Worm (Caenorhabditis elegans) whole organism, young adult: Measurements from ENCODE around the gene nhr-80.

Experiments
- B0019.2 ChIP-seq: fragments of 200-800 bp; sonication (Bioruptor generic); conservative IDR thresholded peaks from 2 replicates; pipeline ENCODE4 v1.3.6; 2022; ENCODE audit warnings: missing genetic modification reagents, missing genetic modification characterization, missing compliant biosample characterization
- B0261.1 ChIP-seq: sonication (generic microtip); optimal IDR thresholded peaks from 2 replicates; lab custom pipeline; 2016; ENCODE audit warnings: mild to moderate bottlenecking, missing genetic modification characterization, moderate library complexity, missing compliant biosample characterization
- C17E4.6 ChIP-seq: fragments of 200-800 bp; sonication (Bioruptor generic); IDR thresholded peaks from 2 replicates; pipeline ENCODE4 v1.3.6; 2022; ENCODE audit warnings: missing genetic modification reagents, missing genetic modification characterization, missing compliant biosample characterization
- F39B2.1 ChIP-seq: fragments of 200-800 bp; sonication (Bioruptor generic); IDR thresholded peaks from 2 replicates; pipeline ENCODE4 v1.3.6; 2022; ENCODE audit warnings: missing genetic modification reagents, missing genetic modification characterization, missing compliant biosample characterization
- K11D2.4 ChIP-seq: fragments of 200-800 bp; sonication (Bioruptor generic); IDR thresholded peaks from 2 replicates; pipeline ENCODE4 v1.3.6; 2022; ENCODE audit warnings: missing genetic modification reagents, missing genetic modification characterization, missing compliant biosample characterization
- T07F8.4 ChIP-seq: sonication (generic microtip); optimal IDR thresholded peaks from 2 replicates; lab custom pipeline; 2016; ENCODE audit warnings: mild to moderate bottlenecking, missing genetic modification characterization, moderate library complexity, missing compliant biosample characterization
- Y67H2A.10 ChIP-seq: fragments of 200-800 bp; sonication (Bioruptor generic); conservative IDR thresholded peaks from 2 replicates; pipeline ENCODE4 v1.3.6; 2022; ENCODE audit warnings: missing genetic modification reagents, missing genetic modification characterization, missing compliant biosample characterization
- Y79H2A.3 ChIP-seq: fragments of 200-800 bp; sonication (Bioruptor generic); conservative IDR thresholded peaks from 2 replicates; pipeline ENCODE4 v1.3.6; 2022; ENCODE audit warnings: missing genetic modification reagents, missing genetic modification characterization, missing compliant biosample characterization
- akir-1 ChIP-seq: fragments of 200-800 bp; sonication (Bioruptor generic); optimal IDR thresholded peaks from 2 replicates; lab custom pipeline; 2018; ENCODE audit warnings: mild to moderate bottlenecking, missing genetic modification characterization, moderate library complexity, missing compliant biosample characterization
- aptf-3 ChIP-seq: fragments of 200-800 bp; sonication (Bioruptor generic); IDR thresholded peaks from 2 replicates; pipeline ENCODE4 v1.3.6; 2022; ENCODE audit warnings: missing genetic modification characterization, missing compliant biosample characterization
- athp-1 ChIP-seq: sonication (generic microtip); optimal IDR thresholded peaks from 2 replicates; lab custom pipeline; 2017; ENCODE audit warnings: mild to moderate bottlenecking, missing genetic modification characterization, missing compliant biosample characterization
- bed-1 ChIP-seq: fragments of 200-800 bp; sonication (Bioruptor generic); IDR thresholded peaks from 2 replicates; pipeline ENCODE4 v1.3.6; 2022; ENCODE audit warnings: missing genetic modification reagents, missing genetic modification characterization, missing compliant biosample characterization
- ceh-58 ChIP-seq: fragments of 200-800 bp; sonication (Bioruptor generic); IDR thresholded peaks from 2 replicates; pipeline ENCODE4 v1.3.6; 2022; ENCODE audit warnings: missing genetic modification characterization, missing compliant biosample characterization
- ceh-79 ChIP-seq: sonication (generic microtip); optimal IDR thresholded peaks from 2 replicates; lab custom pipeline; 2017; ENCODE audit warnings: mild to moderate bottlenecking, missing genetic modification characterization, missing compliant biosample characterization
- ceh-91 ChIP-seq: fragments of 200-800 bp; sonication (Bioruptor generic); IDR thresholded peaks from 2 replicates; pipeline ENCODE4 v1.3.6; 2022; ENCODE audit warnings: missing genetic modification reagents, missing genetic modification characterization, missing compliant biosample characterization
- chd-7 ChIP-seq: sonication (generic microtip); optimal IDR thresholded peaks from 2 replicates; lab custom pipeline; 2016; ENCODE audit warnings: mild to moderate bottlenecking, missing genetic modification characterization, moderate library complexity, missing compliant biosample characterization
- dpff-1 ChIP-seq: sonication (generic microtip); optimal IDR thresholded peaks from 2 replicates; lab custom pipeline; 2017; ENCODE audit warnings: mild to moderate bottlenecking, missing genetic modification characterization, missing compliant biosample characterization
- dpl-1 ChIP-seq: fragments of 150-350 bp; optimal IDR thresholded peaks from 2 replicates; lab custom pipeline; 2014; ENCODE audit warnings: missing biosample characterization, missing genetic modification reagents, missing genetic modification characterization
- efl-1 ChIP-seq: fragments of 150-350 bp; optimal IDR thresholded peaks from 2 replicates; lab custom pipeline; 2014; ENCODE audit warnings: missing biosample characterization, missing genetic modification reagents, missing genetic modification characterization
- egrh-3 ChIP-seq: fragments of 200-800 bp; sonication (Bioruptor generic); IDR thresholded peaks from 2 replicates; pipeline ENCODE4 v1.3.6; 2022; ENCODE audit warnings: missing genetic modification reagents, missing genetic modification characterization, missing compliant biosample characterization
- ets-4 ChIP-seq: fragments of 200-800 bp; sonication (Bioruptor generic); optimal IDR thresholded peaks from 2 replicates; lab custom pipeline; 2018; ENCODE audit warnings: mild to moderate bottlenecking, missing genetic modification characterization, missing compliant biosample characterization
- hlh-12 ChIP-seq: sonication (generic microtip); optimal IDR thresholded peaks from 2 replicates; lab custom pipeline; 2016; ENCODE audit warnings: missing genetic modification characterization, missing compliant biosample characterization
- hmg-1.2 ChIP-seq: fragments of 200-800 bp; sonication (Bioruptor generic); IDR thresholded peaks from 2 replicates; pipeline ENCODE4 v1.3.6; 2022; ENCODE audit warnings: missing genetic modification reagents, missing genetic modification characterization, missing compliant biosample characterization
- let-607 ChIP-seq, 2 experiments: fragments of 200-800 bp in 1 of 2; sonication (Bioruptor generic) in 1 of 2; sonication (generic microtip) in 1 of 2; optimal IDR thresholded peaks; 2 replicates each; lab custom pipeline; 2016 to 2018; ENCODE audit warnings: mild to moderate bottlenecking in 2 of 2, missing compliant biosample characterization in 2 of 2, missing genetic modification characterization in 2 of 2, moderate library complexity in 2 of 2, missing genotype in 1 of 2
- lin-35 ChIP-seq, 3 experiments: fragments of 150-350 bp in 2 of 3; sonication (generic microtip) in 1 of 3; optimal IDR thresholded peaks; 2 replicates each; lab custom pipeline; 2014 to 2018; ENCODE audit warnings: missing biosample characterization in 3 of 3, missing genetic modification characterization in 3 of 3, missing genetic modification reagents in 3 of 3
- lin-40 ChIP-seq: sonication (generic microtip); optimal IDR thresholded peaks from 2 replicates; lab custom pipeline; 2016; ENCODE audit warnings: missing genetic modification characterization, mild to moderate bottlenecking, missing compliant biosample characterization, missing genotype, missing genetic modification reagents
- madf-10 ChIP-seq: sonication (generic microtip); optimal IDR thresholded peaks from 2 replicates; lab custom pipeline; 2016; ENCODE audit warnings: mild to moderate bottlenecking, missing genetic modification characterization, missing compliant biosample characterization
- madf-3 ChIP-seq: fragments of 200-800 bp; sonication (Bioruptor generic); IDR thresholded peaks from 2 replicates; pipeline ENCODE4 v1.3.6; 2022; ENCODE audit warnings: missing genetic modification reagents, missing genetic modification characterization, missing compliant biosample characterization
- nfya-1 ChIP-seq: sonication (generic microtip); optimal IDR thresholded peaks from 2 replicates; lab custom pipeline; 2017; ENCODE audit warnings: antibody characterized with exemption, missing compliant biosample characterization, missing genetic modification characterization, borderline replicate concordance; ENCODE audit not compliant: insufficient read depth
- nfya-2 ChIP-seq: fragments of 200-800 bp; sonication (Bioruptor generic); IDR thresholded peaks from 2 replicates; pipeline ENCODE4 v1.3.6; 2022; ENCODE audit warnings: missing genetic modification reagents, missing genetic modification characterization, missing compliant biosample characterization
- nhr-179 ChIP-seq: sonication (generic microtip); optimal IDR thresholded peaks from 2 replicates; lab custom pipeline; 2016; ENCODE audit warnings: mild to moderate bottlenecking, missing genetic modification characterization, missing compliant biosample characterization
- pha-4 ChIP-seq: fragments of 150-350 bp; sonication (generic microtip); optimal IDR thresholded peaks from 2 replicates; lab custom pipeline; 2014; ENCODE audit warnings: missing biosample characterization, missing genetic modification reagents, missing genetic modification characterization
- repo-1 ChIP-seq: sonication (generic microtip); optimal IDR thresholded peaks from 2 replicates; lab custom pipeline; 2017; ENCODE audit warnings: mild to moderate bottlenecking, missing genetic modification characterization, missing compliant biosample characterization
- snpc-1.1 ChIP-seq: sonication (generic microtip); optimal IDR thresholded peaks from 2 replicates; lab custom pipeline; 2017; ENCODE audit warnings: missing genetic modification characterization, mild to moderate bottlenecking, missing compliant biosample characterization, antibody characterized with exemption, moderate library complexity, missing genotype, missing genetic modification reagents; ENCODE audit not compliant: insufficient read depth
- somi-1 ChIP-seq: fragments of 200-800 bp; sonication (Bioruptor generic); optimal IDR thresholded peaks from 2 replicates; lab custom pipeline; 2018; ENCODE audit warnings: mild to moderate bottlenecking, missing genetic modification characterization, missing compliant biosample characterization
- xnd-1 ChIP-seq: sonication (generic microtip); optimal IDR thresholded peaks from 2 replicates; lab custom pipeline; 2016; ENCODE audit warnings: missing genotype, missing genetic modification reagents, missing genetic modification characterization, missing compliant biosample characterization
- zfh-2 ChIP-seq: fragments of 200-800 bp; sonication (Bioruptor generic); conservative IDR thresholded peaks from 2 replicates; pipeline ENCODE4 v1.3.6; 2022; ENCODE audit warnings: missing genetic modification reagents, missing genetic modification characterization, missing compliant biosample characterization
- zim-3 ChIP-seq: sonication (generic microtip); optimal IDR thresholded peaks from 2 replicates; lab custom pipeline; 2017; ENCODE audit warnings: mild to moderate bottlenecking, missing genetic modification characterization, moderate library complexity, missing compliant biosample characterization
- ztf-25 ChIP-seq: fragments of 200-800 bp; sonication (Bioruptor generic); IDR thresholded peaks from 2 replicates; pipeline ENCODE4 v1.3.6; 2022; ENCODE audit warnings: missing genetic modification reagents, missing genetic modification characterization, missing compliant biosample characterization
- ztf-26 ChIP-seq: sonication (generic microtip); optimal IDR thresholded peaks from 2 replicates; lab custom pipeline; 2017; ENCODE audit warnings: missing genetic modification characterization, missing compliant biosample characterization
- ztf-3 ChIP-seq: fragments of 200-800 bp; sonication (Bioruptor generic); optimal IDR thresholded peaks from 2 replicates; lab custom pipeline; 2018; ENCODE audit warnings: mild to moderate bottlenecking, missing genetic modification characterization, missing compliant biosample characterization

nhr-80 gene

ce11 chrIII:33257-33656 is 18.6 kb upstream of the nhr-80 start:
- TF ChIP-seq C17E4.6 (GFP tag; lab: Robert Waterston, UW) (no peak), zfh-2 (GFP tag; lab: Robert Waterston, UW) (0 out of 2 replicates have a peak, but pooled peaks have one; percentile 15), madf-10 (tag; lab: Kevin White, UChicago) (no peak), hmg-1.2 (GFP tag; lab: Robert Waterston, UW) (peak; percentile 74), dpl-1 (GFP tag; lab: Kevin White, UChicago) (no peak), egrh-3 (GFP tag; lab: Robert Waterston, UW) (peak; percentile 43; the same call in 1 of the 2 replicates), ztf-3 (GFP tag; lab: Kevin White, UChicago) (no peak), ets-4 (GFP tag; lab: Kevin White, UChicago) (no peak), efl-1 (GFP tag; lab: Kevin White, UChicago) (no peak)

ce11 chrIII:31600-31999 is 16.9 kb upstream of the nhr-80 start:
- TF ChIP-seq Y79H2A.3 (GFP tag; lab: Robert Waterston, UW) = no peak
- TF ChIP-seq B0261.1 (tag; lab: Kevin White, UChicago) = no peak
- TF ChIP-seq pha-4 = no peak
- no peak for TF ChIP-seq lin-35 (GFP tag; optimal IDR thresholded peaks at IDR 0.05; lab: Kevin White, UChicago)
- no peak for TF ChIP-seq lin-40
- TF ChIP-seq ceh-91 = no peak
- no peak for TF ChIP-seq ceh-58 (GFP tag; lab: Robert Waterston, UW)
- no peak for TF ChIP-seq athp-1
- TF ChIP-seq ztf-25 (GFP tag; lab: Robert Waterston, UW) = no peak
- TF ChIP-seq T07F8.4 (tag; lab: Kevin White, UChicago) = no peak
- TF ChIP-seq bed-1 (GFP tag; lab: Robert Waterston, UW) = no peak
- no peak for TF ChIP-seq snpc-1.1 (tag; lab: Kevin White, UChicago)

- no peak for TF ChIP-seq F39B2.1
- no peak for TF ChIP-seq K11D2.4 (GFP tag; lab: Robert Waterston, UW)
- no peak for TF ChIP-seq dpff-1 (tag; lab: Kevin White, UChicago)
- no peak for TF ChIP-seq let-607 (tag; optimal IDR thresholded peaks at IDR 0.05; lab: Kevin White, UChicago)
- TF ChIP-seq xnd-1 (tag; lab: Kevin White, UChicago) = no peak
- TF ChIP-seq somi-1 = no peak
- no peak for TF ChIP-seq ztf-26 (tag; lab: Kevin White, UChicago)
- no peak for TF ChIP-seq repo-1
- TF ChIP-seq nhr-179 (tag; lab: Kevin White, UChicago) = no peak
- TF ChIP-seq madf-10 (tag; lab: Kevin White, UChicago) = no peak
- TF ChIP-seq B0019.2 = no peak
- TF ChIP-seq nfya-2 = no peak
- no peak for TF ChIP-seq zim-3 (tag; lab: Kevin White, UChicago)
- no peak for TF ChIP-seq Y67H2A.10
- TF ChIP-seq bed-1 (GFP tag; lab: Robert Waterston, UW) = no peak
These were observed 15.7 kb upstream of the nhr-80 start for ce11 chrIII:30399-30798.

- TF ChIP-seq nfya-1 (tag; lab: Kevin White, UChicago) = no peak
- TF ChIP-seq akir-1 (GFP tag; lab: Kevin White, UChicago) = no peak
- TF ChIP-seq ceh-79 (tag; lab: Kevin White, UChicago) = no peak
- no peak for TF ChIP-seq aptf-3 (GFP tag; lab: Robert Waterston, UW)
- TF ChIP-seq madf-3 (GFP tag; lab: Robert Waterston, UW) = no peak
- TF ChIP-seq B0261.1 (tag; lab: Kevin White, UChicago) = no peak
- no peak for TF ChIP-seq repo-1
- no peak for TF ChIP-seq chd-7 (tag; lab: Kevin White, UChicago)
- TF ChIP-seq hlh-12 = no peak
- TF ChIP-seq, all 124 proteins: peak for 0
These were observed 15.0 kb upstream of the nhr-80 start for ce11 chrIII:29626-30025.
